Fruit fly (Drosophila melanogaster) Kc167 (cell line): ENCODE results near the gene HIP-R.

Experiments
- Myc ChIP-seq: fragments of >200 bp; optimal IDR thresholded peaks from 2 replicates; lab custom pipeline; 2017; ENCODE audit warnings: missing external identifiers
- Sin3A ChIP-seq: fragments of >200 bp; optimal IDR thresholded peaks from 2 replicates; lab custom pipeline; 2018; ENCODE audit warnings: missing external identifiers
- h ChIP-seq: fragments of >200 bp; optimal IDR thresholded peaks from 3 replicates; lab custom pipeline; 2018; ENCODE audit warnings: missing external identifiers
- insv ChIP-seq: fragments of >200 bp; optimal IDR thresholded peaks from 3 replicates; lab custom pipeline; 2018; ENCODE audit warnings: missing external identifiers
- psq ChIP-seq: fragments of >200 bp; optimal IDR thresholded peaks from 2 replicates; lab custom pipeline; 2017; ENCODE audit warnings: missing external identifiers
- ttk ChIP-seq: sonication (Bioruptor generic); optimal IDR thresholded peaks from 2 replicates; lab custom pipeline; 2017; ENCODE audit warnings: missing external identifiers

The HIP-R gene

DNA sequence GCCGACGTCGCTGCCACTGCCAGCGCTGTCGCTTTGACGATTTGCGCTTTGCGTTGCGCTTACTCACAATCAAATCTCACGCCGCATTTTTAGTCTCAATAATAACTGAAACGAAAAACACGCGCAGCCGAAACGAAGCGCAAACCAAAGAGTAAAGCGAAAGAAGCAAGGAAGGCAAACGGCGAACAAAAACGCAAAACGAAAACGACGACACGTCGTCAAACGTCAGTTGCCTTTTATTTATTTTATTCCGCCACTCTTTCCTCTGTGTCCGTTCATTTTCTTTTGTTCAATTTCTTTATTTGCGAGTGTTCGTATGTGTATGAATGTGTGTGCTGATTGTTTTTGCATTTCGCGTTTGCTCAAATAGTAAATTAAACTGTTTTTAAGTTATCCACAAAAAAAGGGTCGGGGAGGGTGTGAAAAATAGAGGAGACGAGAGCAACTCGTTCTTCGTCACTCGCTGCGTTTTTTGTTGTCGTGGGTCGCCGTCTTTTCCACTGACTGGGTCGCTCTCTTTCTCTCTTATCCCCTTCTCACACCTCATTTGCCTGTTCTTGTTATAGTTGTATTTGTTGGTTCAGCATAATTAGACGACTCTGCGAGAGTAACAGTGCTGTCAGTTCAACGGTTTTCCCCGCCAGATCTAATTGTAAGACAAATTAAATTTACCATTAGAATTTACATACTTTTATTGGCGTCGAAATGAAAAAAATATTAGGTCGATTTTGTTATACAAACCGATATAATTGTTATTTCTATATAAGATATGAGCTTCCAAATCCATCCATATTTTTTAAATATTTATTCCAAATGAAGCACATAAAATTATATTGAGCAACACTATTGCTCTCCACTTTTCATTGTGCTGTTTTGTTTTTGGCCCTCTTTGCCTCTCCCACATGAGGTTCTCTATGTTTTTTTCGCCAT is 16.7 kb upstream of the HIP-R start:
- TF ChIP-seq psq (lab: Kevin White, UChicago) (peak; percentile 54), h (lab: Kevin White, UChicago) (no peak), ttk (lab: Kevin White, UChicago) (no peak)

DNA sequence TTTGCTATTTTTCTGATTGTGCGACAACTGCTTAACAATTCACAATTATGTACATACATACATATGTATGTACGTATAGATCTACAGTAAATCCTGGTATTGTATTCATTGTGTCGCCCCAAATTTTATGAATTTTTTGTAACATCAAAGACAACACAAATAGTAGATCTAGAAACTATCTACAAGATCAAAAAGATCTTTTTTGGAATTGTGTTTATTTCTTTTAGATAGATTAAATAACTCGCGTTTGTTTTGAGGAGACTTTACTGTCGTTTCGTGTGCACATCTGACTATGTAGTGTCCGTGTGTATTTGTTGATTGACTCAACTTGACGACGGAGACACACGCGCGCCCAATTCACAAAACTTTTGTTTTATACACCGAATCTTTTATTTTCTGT is 15.5 kb upstream of the HIP-R start:
- TF ChIP-seq insv (lab: Kevin White, UChicago), result no peak
- no peak for TF ChIP-seq ttk (lab: Kevin White, UChicago)
- TF ChIP-seq Sin3A (lab: Kevin White, UChicago), result no peak
- no peak for TF ChIP-seq Myc (lab: Kevin White, UChicago)
- TF ChIP-seq h (lab: Kevin White, UChicago), result no peak

DNA sequence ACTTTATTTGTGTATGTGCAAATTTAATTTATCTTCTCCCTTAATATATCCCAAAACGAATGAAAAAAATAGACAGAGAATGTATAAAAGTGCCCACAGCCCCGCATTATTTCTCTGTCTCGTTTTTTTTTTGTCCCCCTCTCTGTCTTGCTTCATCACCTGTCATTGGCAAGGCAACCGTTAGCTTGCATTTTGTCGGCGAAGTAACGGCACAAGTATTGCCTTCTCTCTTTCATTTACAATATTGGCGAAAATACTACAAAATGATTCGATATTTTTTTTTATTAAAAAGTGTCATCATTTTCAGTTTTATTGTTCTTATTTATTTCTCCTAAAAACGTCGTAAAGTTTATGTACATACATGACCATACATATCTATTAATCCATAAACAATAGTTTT is 14.6 kb upstream of the HIP-R start:
- TF ChIP-seq Myc (lab: Kevin White, UChicago), result no peak
- no peak for TF ChIP-seq Sin3A (lab: Kevin White, UChicago)
- no peak for TF ChIP-seq h (lab: Kevin White, UChicago)
- no peak for TF ChIP-seq insv (lab: Kevin White, UChicago)
- no peak for TF ChIP-seq psq (lab: Kevin White, UChicago)
- TF ChIP-seq ttk (lab: Kevin White, UChicago), result no peak

DNA sequence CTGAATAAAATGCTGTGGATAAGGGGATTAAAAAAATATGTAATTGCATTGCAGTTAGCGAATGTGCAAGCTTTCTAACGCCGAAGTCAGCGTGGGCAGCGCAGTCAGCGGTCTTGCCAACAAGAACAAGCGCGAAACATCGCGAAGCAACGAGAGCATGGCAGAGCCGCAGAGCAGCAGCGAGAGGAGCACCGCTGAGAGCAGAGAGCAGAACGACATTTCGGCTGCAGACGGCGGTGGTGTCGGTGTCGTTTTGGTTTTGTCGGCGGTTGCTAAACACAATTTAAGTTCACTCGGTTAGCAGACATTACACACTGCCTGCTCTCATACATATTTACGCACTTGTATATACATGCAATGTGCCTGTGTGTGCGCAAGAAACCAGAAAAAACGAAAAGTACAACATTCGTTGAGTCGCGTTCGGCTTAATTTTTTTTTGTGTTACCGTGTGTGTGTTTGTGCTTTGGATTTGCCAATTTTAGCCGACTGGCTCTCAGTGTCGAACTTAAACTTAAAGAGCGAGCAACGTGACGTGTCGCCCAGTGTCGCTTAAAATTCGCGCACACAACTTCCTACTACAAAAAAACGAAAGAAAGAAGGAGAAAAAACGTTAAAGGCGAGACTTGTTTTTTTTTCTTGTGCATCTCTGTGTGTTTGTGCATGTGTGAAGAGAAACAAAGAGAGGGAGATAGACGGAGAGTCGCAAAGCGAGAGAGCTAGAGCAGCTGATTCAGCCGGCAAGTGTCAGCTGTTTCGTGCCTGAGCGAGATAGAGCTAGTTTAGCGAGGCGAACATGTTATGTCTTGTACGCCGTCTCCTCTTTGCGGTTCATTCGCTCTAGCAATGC is 13.7 kb upstream of the HIP-R start:
- no peak for TF ChIP-seq insv (lab: Kevin White, UChicago)
- TF ChIP-seq psq (lab: Kevin White, UChicago), result no peak
- TF ChIP-seq ttk (lab: Kevin White, UChicago), result no peak
- TF ChIP-seq Sin3A (lab: Kevin White, UChicago), result no peak
- no peak for TF ChIP-seq Myc (lab: Kevin White, UChicago)
- TF ChIP-seq h (lab: Kevin White, UChicago), result no peak

DNA sequence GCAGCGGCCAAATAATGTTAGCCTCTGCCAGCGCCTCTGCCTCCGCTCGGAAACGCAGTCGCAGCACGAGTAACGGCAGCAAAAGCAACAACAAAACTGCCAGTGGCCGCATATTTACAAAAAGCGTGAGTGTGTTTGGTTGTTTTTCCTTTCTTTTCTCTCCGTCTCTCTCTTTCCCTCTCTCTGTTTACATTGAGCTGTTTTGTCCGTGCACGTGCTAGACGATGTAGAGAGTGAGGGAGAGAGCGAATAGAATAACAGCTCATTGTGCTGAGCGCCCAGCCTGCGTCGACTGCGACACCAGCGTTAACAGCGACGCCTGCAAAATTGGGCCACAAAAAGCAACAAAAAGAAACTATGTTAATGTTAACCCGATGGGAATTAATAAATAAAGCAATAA is 12.5 kb upstream of the HIP-R start:
- TF ChIP-seq insv (lab: Kevin White, UChicago) (no peak), h (lab: Kevin White, UChicago) (no peak), Myc (lab: Kevin White, UChicago) (no peak)

DNA sequence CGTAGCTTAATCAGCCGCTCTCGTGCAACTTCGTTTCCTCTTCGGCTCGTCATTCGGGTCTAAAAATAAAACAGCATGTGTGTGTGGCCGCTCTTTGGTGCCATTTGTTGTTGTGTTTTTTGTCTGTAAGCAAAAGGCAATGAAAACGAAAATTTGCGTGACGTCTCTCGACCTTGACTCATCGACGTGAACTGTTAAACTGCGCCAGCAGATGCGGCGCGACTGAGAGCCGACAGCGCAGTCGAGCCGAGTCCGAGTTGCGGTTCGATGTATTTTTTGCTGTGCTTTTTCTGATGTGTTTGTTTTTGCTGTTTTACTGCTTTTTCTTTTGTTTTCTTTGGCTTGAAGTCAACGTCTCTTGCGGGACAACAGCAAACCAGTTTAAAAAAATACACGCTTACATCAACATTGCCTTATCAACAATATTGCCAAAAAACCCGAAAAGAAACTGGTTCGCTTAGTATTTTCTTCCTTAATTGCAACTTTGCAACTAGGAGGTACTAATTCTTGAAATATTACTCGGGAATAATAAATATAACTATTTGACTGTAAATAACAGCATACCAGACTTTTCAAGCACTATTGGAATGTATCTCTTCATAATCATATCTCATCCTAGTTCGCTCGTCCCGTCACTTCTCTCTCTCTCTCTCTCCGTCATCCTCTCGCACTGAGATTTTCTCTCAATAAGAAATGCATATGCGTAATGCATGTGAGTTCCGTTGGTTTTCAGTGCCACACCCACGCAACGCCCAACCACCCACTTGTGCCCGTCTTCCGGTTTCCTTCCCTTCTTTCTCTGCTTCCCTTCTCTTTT is 11.4 kb upstream of the HIP-R start:
- no peak for TF ChIP-seq Myc (lab: Kevin White, UChicago)
- no peak for TF ChIP-seq Sin3A (lab: Kevin White, UChicago)
- no peak for TF ChIP-seq insv (lab: Kevin White, UChicago)
- TF ChIP-seq psq (lab: Kevin White, UChicago), result no peak
- TF ChIP-seq ttk (lab: Kevin White, UChicago), result no peak
- no peak for TF ChIP-seq h (lab: Kevin White, UChicago)

DNA sequence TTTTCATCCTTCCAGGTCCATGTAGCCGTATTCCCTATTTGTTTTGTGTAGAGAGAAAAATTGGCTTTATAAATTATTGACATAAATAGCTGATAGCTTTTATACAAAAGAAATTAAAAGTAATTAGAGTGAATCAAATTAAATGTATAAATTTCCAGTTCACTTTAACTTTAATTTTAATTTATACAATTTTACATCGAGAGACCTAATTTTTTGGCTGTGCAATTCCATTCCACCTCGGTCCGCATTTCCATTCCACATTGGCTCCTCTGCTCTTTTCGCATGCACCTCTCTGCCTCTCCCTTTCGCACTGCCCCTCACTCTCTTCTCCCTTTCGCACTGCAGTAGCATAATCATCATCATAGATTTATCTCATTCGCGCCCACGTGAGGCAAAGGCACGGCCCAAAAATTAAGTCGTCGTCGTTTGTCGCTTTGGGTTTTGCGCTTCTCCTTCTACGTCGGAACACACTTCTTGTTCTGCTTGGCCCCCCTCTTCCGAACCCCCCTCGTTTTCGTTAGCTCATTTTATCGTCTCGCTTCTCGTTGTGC is 10.7 kb upstream of the HIP-R start:
- TF ChIP-seq ttk (lab: Kevin White, UChicago) (no peak), h (lab: Kevin White, UChicago) (no peak), Sin3A (lab: Kevin White, UChicago) (no peak), insv (lab: Kevin White, UChicago) (no peak), Myc (lab: Kevin White, UChicago) (no peak), psq (lab: Kevin White, UChicago) (no peak)

DNA sequence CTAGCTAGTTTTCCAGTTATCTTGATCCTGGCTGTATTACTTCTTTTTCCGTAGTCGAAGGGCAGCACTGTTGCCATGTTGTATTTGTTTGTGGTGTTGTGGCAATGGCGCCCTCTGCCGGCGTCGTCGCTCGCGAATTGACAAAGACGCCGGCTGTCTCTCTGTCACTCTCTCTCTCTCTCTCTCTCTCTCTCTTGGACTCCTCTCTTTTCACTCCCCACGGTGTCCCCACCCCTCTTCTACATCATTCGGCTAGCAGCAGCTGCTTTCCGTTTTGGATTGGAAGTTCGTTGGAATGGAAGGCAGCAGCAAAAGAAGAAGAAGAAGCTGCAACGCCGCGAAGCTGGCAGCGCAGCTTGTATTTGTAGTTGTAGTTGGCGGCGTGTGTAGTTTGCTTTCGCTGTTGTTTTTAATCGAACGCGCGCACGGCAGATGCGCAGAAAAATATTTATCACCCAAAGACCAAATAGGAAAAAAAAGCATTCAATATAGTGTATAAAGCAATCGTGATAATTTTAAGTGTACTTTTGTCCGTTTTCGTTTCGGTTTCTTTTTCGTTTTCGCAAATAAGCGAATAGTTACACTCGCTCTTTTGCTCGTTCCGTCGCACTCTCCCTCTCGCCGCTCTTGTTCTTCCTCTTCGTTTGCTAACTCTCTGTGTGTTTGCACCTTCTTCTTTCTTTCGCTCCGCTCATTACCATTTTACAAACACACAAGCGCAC is 9.9 kb upstream of the HIP-R start:
- no peak for TF ChIP-seq insv (lab: Kevin White, UChicago)
- TF ChIP-seq Sin3A (lab: Kevin White, UChicago), result no peak
- TF ChIP-seq Myc (lab: Kevin White, UChicago), result no peak
- TF ChIP-seq h (lab: Kevin White, UChicago), result no peak
- TF ChIP-seq psq (lab: Kevin White, UChicago), result no peak
- TF ChIP-seq ttk (lab: Kevin White, UChicago), result no peak

DNA sequence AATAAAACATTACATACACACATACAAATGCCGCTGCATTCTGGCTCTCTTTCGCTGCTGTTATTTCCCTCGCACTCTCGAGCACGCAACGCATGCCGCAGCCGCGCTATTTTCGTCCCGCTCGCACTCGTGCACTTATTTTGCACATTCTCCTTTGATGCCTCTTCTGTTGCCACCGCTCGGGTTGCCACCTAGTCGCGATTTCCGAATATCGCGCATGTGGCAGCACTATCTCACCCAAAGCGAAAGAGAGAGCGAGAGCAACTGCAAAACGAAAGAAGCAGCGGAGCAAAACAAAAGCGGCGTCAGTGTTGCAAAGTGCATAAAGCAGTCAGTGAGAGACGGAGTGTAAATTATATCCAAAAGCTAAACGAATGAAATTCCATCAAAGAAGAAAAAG is 8.9 kb upstream of the HIP-R start:
- TF ChIP-seq Sin3A (lab: Kevin White, UChicago) (no peak), psq (lab: Kevin White, UChicago) (peak; percentile 12)

DNA sequence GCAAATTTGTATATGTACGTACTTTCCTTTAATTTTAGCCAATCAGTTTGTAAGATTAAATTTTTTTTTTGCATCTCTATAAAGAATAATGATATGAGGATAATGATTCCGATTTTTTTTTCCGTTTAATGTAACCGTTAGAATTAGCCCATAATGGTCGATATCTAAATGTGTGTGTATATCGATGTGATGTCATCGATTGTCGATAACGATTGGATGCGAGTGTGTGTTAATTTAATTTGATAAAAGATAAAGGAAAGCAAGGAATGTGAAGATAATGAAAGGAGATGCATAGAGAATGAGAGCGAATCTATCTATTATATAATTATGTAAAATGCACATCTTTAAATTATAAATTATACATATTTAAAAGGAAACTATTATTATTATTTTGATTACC is 1.3 kb upstream of the HIP-R start:
- no peak for TF ChIP-seq Sin3A (lab: Kevin White, UChicago)
- no peak for TF ChIP-seq insv (lab: Kevin White, UChicago)
- no peak for TF ChIP-seq ttk (lab: Kevin White, UChicago)
- TF ChIP-seq h (lab: Kevin White, UChicago), result no peak
- TF ChIP-seq Myc (lab: Kevin White, UChicago), result no peak
- no peak for TF ChIP-seq psq (lab: Kevin White, UChicago)
